Fruit fly (Drosophila melanogaster): Measurements from ENCODE around the gene unc-4.

DNA sequence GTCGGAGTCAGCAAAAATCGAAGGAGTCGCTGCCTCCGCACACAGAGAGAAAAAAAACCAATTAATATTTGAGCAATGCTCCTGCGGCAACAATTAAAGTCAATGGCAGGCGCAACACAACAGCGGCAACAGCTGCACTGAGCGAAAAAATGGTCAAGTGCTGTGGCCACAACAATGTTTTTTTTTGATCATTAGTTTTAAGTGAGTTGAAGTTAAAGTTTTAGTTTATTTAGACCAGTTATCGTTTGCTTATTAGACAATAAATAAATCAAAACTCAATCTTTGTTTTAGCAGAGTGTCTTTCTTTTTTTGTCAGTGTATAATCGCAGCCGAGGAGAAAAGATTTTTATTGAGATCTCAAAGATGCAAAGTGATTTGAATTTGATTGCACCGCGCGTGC, 7.8 kb upstream of the unc-4 start:
- TF ChIP-seq CG7045 (GFP tag; optimal IDR thresholded peaks at IDR 0.05) (no peak), CG11617 (GFP tag; optimal IDR thresholded peaks at IDR 0.05) (no peak), CG12768 (GFP tag; optimal IDR thresholded peaks at IDR 0.05) (no peak), Clk (GFP tag; optimal IDR thresholded peaks at IDR 0.05) (no peak), Hr96 (GFP tag; optimal IDR thresholded peaks at IDR 0.05) (no peak), Mnt (GFP tag; optimal IDR thresholded peaks at IDR 0.05) (no peak), Crg-1 (GFP tag; optimal IDR thresholded peaks at IDR 0.05) (no peak)

Data from whole organism, adult.